Worm (Caenorhabditis elegans) whole organism, L4/young adult: ENCODE data around the gene best-16.

ENCODE experiments used
- dao-5 ChIP-seq: sonication (generic microtip); optimal IDR thresholded peaks from 2 replicates; lab custom pipeline; 2016; ENCODE audit warnings: missing genotype, missing genetic modification characterization, moderate library complexity, missing compliant biosample characterization
- him-1 ChIP-seq: sonication (generic microtip); optimal IDR thresholded peaks from 2 replicates; lab custom pipeline; 2016; ENCODE audit warnings: missing genotype, missing genetic modification reagents, missing genetic modification characterization, missing compliant biosample characterization

DNA sequence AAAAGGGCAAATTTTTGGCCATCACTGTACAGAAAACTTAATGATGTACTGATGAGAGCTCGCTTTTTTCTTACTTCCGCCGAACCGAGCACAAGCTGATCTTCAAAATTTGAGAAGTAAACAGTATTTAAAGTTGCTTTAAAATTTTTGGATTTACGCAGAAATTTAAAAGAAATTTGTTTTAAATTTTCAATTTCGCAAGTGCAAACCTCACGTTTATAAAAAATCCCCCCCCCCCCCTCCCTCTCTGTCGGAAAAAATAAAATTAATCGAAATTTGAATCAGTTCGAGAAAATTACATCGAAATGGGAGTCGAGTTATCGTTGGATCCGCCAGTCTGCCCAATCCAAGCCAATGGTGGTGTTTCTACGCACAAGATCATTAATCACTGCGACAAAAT is 42.3 kb downstream of the best-16 start, which contains the start of gene C34D4.3:
- TF ChIP-seq him-1 (tag; lab: Kevin White, UChicago) = no peak
- TF ChIP-seq dao-5 = no peak
